Fruit fly (Drosophila melanogaster) whole organism, embryonic: ENCODE results near the gene CG32388.

Experiments
- CG10209 ChIP-seq: fragments of 200-800 bp; sonication (Bioruptor generic); optimal IDR thresholded peaks from 3 replicates; lab custom pipeline; 2017; ENCODE audit warnings: missing biosample characterization, mild to moderate bottlenecking, missing genetic modification characterization, missing genetic modification reagents
- CG10366 ChIP-seq: fragments of 200-800 bp; sonication (Bioruptor generic); IDR thresholded peaks from 2 replicates; pipeline ENCODE4 v1.3.6; 2022; ENCODE audit warnings: missing biosample characterization, missing genetic modification characterization
- CG11696 ChIP-seq: fragments of 200-800 bp; sonication (Bioruptor generic); IDR thresholded peaks from 2 replicates; pipeline ENCODE4 v1.3.6; 2022; ENCODE audit warnings: missing biosample characterization, missing genetic modification characterization
- CG12659 ChIP-seq: fragments of 200-800 bp; sonication (Bioruptor generic); optimal IDR thresholded peaks from 3 replicates; lab custom pipeline; 2017; ENCODE audit warnings: mild to moderate bottlenecking, missing biosample characterization, missing genetic modification reagents, missing genetic modification characterization
- CG1529 ChIP-seq: fragments of 200-800 bp; sonication (Bioruptor generic); optimal IDR thresholded peaks from 3 replicates; lab custom pipeline; 2018; ENCODE audit warnings: missing biosample characterization, missing genetic modification characterization
- CG1602 ChIP-seq: fragments of 200-800 bp; sonication (Bioruptor generic); optimal IDR thresholded peaks from 3 replicates; lab custom pipeline; 2016; ENCODE audit warnings: missing biosample characterization, missing genetic modification characterization
- CG17385 ChIP-seq: fragments of 200-800 bp; sonication (Bioruptor generic); optimal IDR thresholded peaks from 3 replicates; lab custom pipeline; 2018; ENCODE audit warnings: missing biosample characterization, mild to moderate bottlenecking, missing genetic modification characterization
- CG17829 ChIP-seq: fragments of 200-800 bp; optimal IDR thresholded peaks from 2 replicates; lab custom pipeline; 2019; ENCODE audit warnings: missing biosample characterization, mild to moderate bottlenecking, missing genetic modification characterization, moderate library complexity
- CG17912 ChIP-seq: fragments of 200-800 bp; sonication (Bioruptor generic); optimal IDR thresholded peaks from 2 replicates; lab custom pipeline; 2018; ENCODE audit warnings: missing biosample characterization, mild to moderate bottlenecking, missing genetic modification characterization
- CG1792 ChIP-seq: fragments of 200-800 bp; sonication (Bioruptor generic); optimal IDR thresholded peaks from 2 replicates; lab custom pipeline; 2016; ENCODE audit warnings: missing biosample characterization, missing genetic modification characterization
- CG2129 ChIP-seq: fragments of 200-800 bp; sonication (Bioruptor generic); IDR thresholded peaks from 2 replicates; pipeline ENCODE4 v1.3.6; 2022; ENCODE audit warnings: missing biosample characterization, missing genetic modification characterization; ENCODE audit not compliant: partially characterized antibody
- CG2678 ChIP-seq: fragments of 200-800 bp; sonication (Bioruptor generic); optimal IDR thresholded peaks from 3 replicates; lab custom pipeline; 2019; ENCODE audit warnings: missing biosample characterization, mild to moderate bottlenecking, missing genetic modification characterization, moderate library complexity
- CG31441 ChIP-seq: fragments of 200-800 bp; sonication (Bioruptor generic); IDR thresholded peaks from 2 replicates; pipeline ENCODE4 v1.3.6; 2022; ENCODE audit warnings: missing biosample characterization, missing genetic modification characterization
- CG32772 ChIP-seq: fragments of 200-800 bp; sonication (Bioruptor generic); IDR thresholded peaks from 2 replicates; pipeline ENCODE4 v1.3.6; 2022; ENCODE audit warnings: missing biosample characterization, missing genetic modification characterization
- CG3281 ChIP-seq: fragments of 200-800 bp; sonication (Bioruptor generic); optimal IDR thresholded peaks from 3 replicates; lab custom pipeline; 2017; ENCODE audit warnings: missing biosample characterization, mild to moderate bottlenecking, missing genetic modification characterization
- CG34376 ChIP-seq: fragments of 200-800 bp; sonication (Bioruptor generic); optimal IDR thresholded peaks from 2 replicates; lab custom pipeline; 2018; ENCODE audit warnings: missing biosample characterization, mild to moderate bottlenecking, missing genetic modification characterization
- CG3995 ChIP-seq: fragments of 200-800 bp; sonication (Bioruptor generic); optimal IDR thresholded peaks from 3 replicates; lab custom pipeline; 2016; ENCODE audit warnings: missing biosample characterization, missing genetic modification characterization
- CG8924 ChIP-seq: fragments of 200-800 bp; optimal IDR thresholded peaks from 3 replicates; lab custom pipeline; 2019; ENCODE audit warnings: missing biosample characterization, mild to moderate bottlenecking, missing genetic modification characterization, moderate library complexity
- Camta ChIP-seq: fragments of 200-800 bp; sonication (Bioruptor generic); optimal IDR thresholded peaks from 2 replicates; lab custom pipeline; 2016; ENCODE audit warnings: missing biosample characterization, missing genetic modification characterization
- CkIIα-i1 ChIP-seq: fragments of 200-800 bp; sonication (Bioruptor generic); IDR thresholded peaks from 2 replicates; pipeline ENCODE4 v1.3.6; 2022; ENCODE audit warnings: missing biosample characterization, missing genetic modification characterization
- Drgx ChIP-seq: fragments of 200-800 bp; sonication (Bioruptor generic); IDR thresholded peaks from 2 replicates; pipeline ENCODE4 v1.3.6; 2022; ENCODE audit warnings: missing biosample characterization, missing genetic modification characterization
- HLH3B ChIP-seq: fragments of 200-800 bp; sonication (Bioruptor generic); IDR thresholded peaks from 2 replicates; pipeline ENCODE4 v1.3.6; 2022; ENCODE audit warnings: missing biosample characterization, missing genetic modification characterization
- Hsf ChIP-seq: fragments of 200-800 bp; sonication (Bioruptor generic); optimal IDR thresholded peaks from 3 replicates; lab custom pipeline; 2016; ENCODE audit warnings: missing biosample characterization, missing genetic modification characterization
- Lhr ChIP-seq: fragments of 200-800 bp; sonication (Bioruptor generic); optimal IDR thresholded peaks from 3 replicates; lab custom pipeline; 2017; ENCODE audit warnings: mild to moderate bottlenecking, missing biosample characterization, missing genetic modification reagents, missing genetic modification characterization
- Med ChIP-seq: fragments of 200-800 bp; sonication (Bioruptor generic); peaks from one replicate; lab custom pipeline; 2016; ENCODE audit warnings: missing biosample characterization, missing genetic modification characterization, mild to moderate bottlenecking, inconsistent platforms, moderate library complexity
- PHDP ChIP-seq: fragments of 200-800 bp; sonication (Bioruptor generic); optimal IDR thresholded peaks from 3 replicates; lab custom pipeline; 2018; ENCODE audit warnings: missing biosample characterization, mild to moderate bottlenecking, missing genetic modification characterization, moderate library complexity
- Tbp ChIP-seq: fragments of >200 bp; optimal IDR thresholded peaks from 2 replicates; lab custom pipeline; 2018; ENCODE audit warnings: missing biosample characterization, missing genetic modification characterization
- Xrp1 ChIP-seq: fragments of 200-800 bp; sonication (Bioruptor generic); IDR thresholded peaks from 2 replicates; pipeline ENCODE4 v1.3.6; 2022; ENCODE audit warnings: missing biosample characterization, missing genetic modification characterization
- aop ChIP-seq: fragments of 200-800 bp; sonication (Bioruptor generic); IDR thresholded peaks from 2 replicates; pipeline ENCODE4 v1.3.6; 2022; ENCODE audit warnings: missing biosample characterization, missing genetic modification characterization
- ato ChIP-seq: fragments of 200-800 bp; sonication (Bioruptor generic); IDR thresholded peaks from 2 replicates; pipeline ENCODE4 v1.3.6; 2022; ENCODE audit warnings: missing biosample characterization, missing genetic modification characterization; ENCODE audit not compliant: partially characterized antibody
- bcd ChIP-seq: fragments of 200-800 bp; sonication (Bioruptor generic); optimal IDR thresholded peaks from 2 replicates; lab custom pipeline; 2017; ENCODE audit warnings: missing biosample characterization, mild to moderate bottlenecking, missing genetic modification characterization
- chm ChIP-seq: fragments of 200-800 bp; sonication (Bioruptor generic); IDR thresholded peaks from 2 replicates; pipeline ENCODE4 v1.3.6; 2022; ENCODE audit warnings: missing biosample characterization, missing genetic modification characterization
- en ChIP-seq: fragments of 200-800 bp; sonication (Bioruptor generic); optimal IDR thresholded peaks from 2 replicates; lab custom pipeline; 2016; ENCODE audit warnings: missing biosample characterization, missing genetic modification characterization
- esg ChIP-seq: fragments of 200-800 bp; sonication (Bioruptor generic); conservative IDR thresholded peaks from 2 replicates; pipeline ENCODE4 v1.3.6; 2022; ENCODE audit warnings: missing biosample characterization, missing genetic modification characterization
- gce ChIP-seq: fragments of 200-800 bp; sonication (Bioruptor generic); IDR thresholded peaks from 3 replicates; pipeline ENCODE4 v1.3.6; 2022; ENCODE audit warnings: missing biosample characterization, missing genetic modification characterization
- gcm2 ChIP-seq: fragments of 200-800 bp; sonication (Bioruptor generic); optimal IDR thresholded peaks from 2 replicates; lab custom pipeline; 2016; ENCODE audit warnings: missing biosample characterization, missing genetic modification characterization
- gem ChIP-seq: fragments of 200-800 bp; sonication (Bioruptor generic); optimal IDR thresholded peaks from 2 replicates; lab custom pipeline; 2019; ENCODE audit warnings: missing biosample characterization, mild to moderate bottlenecking, missing genetic modification characterization, moderate library complexity
- gsb-n ChIP-seq: fragments of 200-800 bp; sonication (Bioruptor generic); optimal IDR thresholded peaks from 3 replicates; lab custom pipeline; 2018; ENCODE audit warnings: missing biosample characterization, mild to moderate bottlenecking, missing genetic modification characterization
- lab ChIP-seq: fragments of 200-800 bp; sonication (Bioruptor generic); optimal IDR thresholded peaks from 3 replicates; lab custom pipeline; 2017; ENCODE audit warnings: missing biosample characterization, missing genetic modification characterization, mild to moderate bottlenecking, moderate library complexity, missing genetic modification reagents
- lmd ChIP-seq: fragments of 200-800 bp; sonication (Bioruptor generic); IDR thresholded peaks from 2 replicates; pipeline ENCODE4 v1.3.6; 2022; ENCODE audit warnings: missing biosample characterization, missing genetic modification characterization
- mld ChIP-seq: fragments of 200-800 bp; sonication (Bioruptor generic); IDR thresholded peaks from 3 replicates; pipeline ENCODE4 v1.3.6; 2022; ENCODE audit warnings: missing biosample characterization, missing genetic modification characterization; ENCODE audit not compliant: partially characterized antibody
- nmo ChIP-seq: fragments of 200-800 bp; sonication (Bioruptor generic); optimal IDR thresholded peaks from 2 replicates; lab custom pipeline; 2018; ENCODE audit warnings: missing biosample characterization, mild to moderate bottlenecking, missing genetic modification characterization, moderate library complexity
- otp ChIP-seq: fragments of 200-800 bp; sonication (Bioruptor generic); IDR thresholded peaks from 3 replicates; pipeline ENCODE4, ENCODE4 v1.3.6; 2022; ENCODE audit warnings: missing biosample characterization, missing genetic modification characterization
- pb ChIP-seq: fragments of 200-800 bp; sonication (Bioruptor generic); optimal IDR thresholded peaks from 3 replicates; lab custom pipeline; 2016; ENCODE audit warnings: missing biosample characterization, missing genetic modification characterization
- seq ChIP-seq: fragments of 200-800 bp; sonication (Bioruptor generic); IDR thresholded peaks from 2 replicates; pipeline ENCODE4 v1.3.6; 2022; ENCODE audit warnings: missing biosample characterization, missing genetic modification characterization
- ssp ChIP-seq: fragments of 200-800 bp; sonication (Bioruptor generic); IDR thresholded peaks from 2 replicates; pipeline ENCODE4 v1.3.6; 2022; ENCODE audit warnings: missing biosample characterization, missing genetic modification characterization
- sug ChIP-seq: fragments of 200-800 bp; optimal IDR thresholded peaks from 2 replicates; lab custom pipeline; 2019; ENCODE audit warnings: missing biosample characterization, mild to moderate bottlenecking, missing genetic modification characterization, moderate library complexity
- tna ChIP-seq: fragments of 200-800 bp; sonication (Bioruptor generic); IDR thresholded peaks from 2 replicates; pipeline ENCODE4 v1.3.6; 2022; ENCODE audit warnings: missing biosample characterization, missing genetic modification characterization; ENCODE audit not compliant: partially characterized antibody
- tup ChIP-seq: fragments of 200-800 bp; sonication (Bioruptor generic); optimal IDR thresholded peaks from 2 replicates; lab custom pipeline; 2016; ENCODE audit warnings: missing biosample characterization, mild to moderate bottlenecking, missing genetic modification characterization, moderate library complexity
- vnd ChIP-seq: fragments of 200-800 bp; sonication (Bioruptor generic); IDR thresholded peaks from 3 replicates; pipeline ENCODE4 v1.3.6; 2022; ENCODE audit warnings: missing biosample characterization, missing genetic modification characterization; ENCODE audit not compliant: partially characterized antibody
- vvl ChIP-seq: fragments of 200-800 bp; sonication (Bioruptor generic); IDR thresholded peaks from 2 replicates; pipeline ENCODE4 v1.3.6; 2022; ENCODE audit warnings: missing biosample characterization, missing genetic modification characterization

The CG32388 gene

dm6 chr3L:6996907-6997306 lies 12.5 kb upstream of the CG32388 start (continued):
- TF ChIP-seq ato (GFP tag; lab: Robert Waterston, UW) = no peak
- peak; percentile 14; the same call in 1 of the 2 replicates for TF ChIP-seq vvl (GFP tag; lab: Robert Waterston, UW)
- TF ChIP-seq chm (GFP tag; lab: Robert Waterston, UW) = no peak
- TF ChIP-seq CG17912 = no peak
- peak; percentile 16 for TF ChIP-seq bcd
- no peak for TF ChIP-seq CG10366 (GFP tag; lab: Robert Waterston, UW)
- TF ChIP-seq CG31441 (GFP tag; lab: Robert Waterston, UW) = peak; percentile 34; the same call in 1 of the 2 replicates
- TF ChIP-seq CG1792 (GFP tag; lab: Kevin White, UChicago) = no peak
- no peak for TF ChIP-seq gcm2 (GFP tag; lab: Kevin White, UChicago)
- TF ChIP-seq CG12659 (GFP tag; lab: Kevin White, UChicago) = peak; percentile 16
- TF ChIP-seq Med (GFP tag; lab: Kevin White, UChicago) = peak; percentile 64
- no peak for TF ChIP-seq CG3995
- TF ChIP-seq esg (GFP tag; lab: Robert Waterston, UW) = 0 out of 2 replicates have a peak, but pooled peaks have one; percentile 15
- TF ChIP-seq aop (GFP tag; lab: Robert Waterston, UW) = no peak
- TF ChIP-seq pb (GFP tag; lab: Kevin White, UChicago) = no peak
- TF ChIP-seq CG3281 (GFP tag; lab: Kevin White, UChicago) = no peak
- TF ChIP-seq sug (tag; lab: Kevin White, UChicago) = no peak
- no peak for TF ChIP-seq CkIIα-i1 (GFP tag; lab: Robert Waterston, UW)
- no peak for TF ChIP-seq CG17829 (tag; lab: Kevin White, UChicago)
- peak; percentile 41 for TF ChIP-seq gem (tag; lab: Kevin White, UChicago)
- TF ChIP-seq Tbp (GFP tag; lab: Kevin White, UChicago) = no peak
- TF ChIP-seq CG1602 (GFP tag; lab: Kevin White, UChicago) = no peak
- 0 out of 2 replicates have a peak, but pooled peaks have one; percentile 29 for TF ChIP-seq HLH3B
- TF ChIP-seq CG8924 = no peak
- no peak for TF ChIP-seq ssp (GFP tag; lab: Robert Waterston, UW)
- TF ChIP-seq tup (GFP tag; lab: Kevin White, UChicago) = no peak
- TF ChIP-seq tna (GFP tag; lab: Robert Waterston, UW) = no peak
- TF ChIP-seq lab (GFP tag; lab: Kevin White, UChicago) = peak; percentile 21
- TF ChIP-seq seq (GFP tag; lab: Robert Waterston, UW) = peak; percentile 30; the same call in 1 of the 2 replicates
- TF ChIP-seq CG1529 (GFP tag; lab: Kevin White, UChicago) = no peak
- TF ChIP-seq CG34376 (GFP tag; lab: Kevin White, UChicago) = no peak
- no peak for TF ChIP-seq Camta (GFP tag; lab: Kevin White, UChicago)
- TF ChIP-seq Drgx (GFP tag; lab: Robert Waterston, UW) = peak; percentile 65
- no peak for TF ChIP-seq Lhr
- TF ChIP-seq Xrp1 = no peak
- no peak for TF ChIP-seq CG32772 (GFP tag; lab: Robert Waterston, UW)
- peak; percentile 20 for TF ChIP-seq nmo
- no peak for TF ChIP-seq mld (GFP tag; lab: Robert Waterston, UW)
- TF ChIP-seq vnd (GFP tag; lab: Robert Waterston, UW) = no peak
- TF ChIP-seq CG2129 (GFP tag; lab: Robert Waterston, UW) = no peak
- TF ChIP-seq Hsf (GFP tag; lab: Kevin White, UChicago) = no peak
- TF ChIP-seq otp (GFP tag; lab: Robert Waterston, UW) = 0 out of 3 replicates have a peak, but pooled peaks have one; percentile 21
- TF ChIP-seq CG2678 (tag; lab: Kevin White, UChicago) = peak; percentile 49
- peak; percentile 8; the same call in 1 of the 2 replicates for TF ChIP-seq lmd
- no peak for TF ChIP-seq CG17385 (GFP tag; lab: Kevin White, UChicago)
- TF ChIP-seq CG11696 = no peak
- no peak for TF ChIP-seq en (GFP tag; lab: Kevin White, UChicago)
- peak; percentile 27 for TF ChIP-seq PHDP (tag; lab: Kevin White, UChicago)
- TF ChIP-seq CG10209 = peak; percentile 7
- TF ChIP-seq gce (GFP tag; lab: Robert Waterston, UW) = no peak
- TF ChIP-seq gsb-n (tag; lab: Kevin White, UChicago) = no peak
